Fruit fly (Drosophila melanogaster) whole organism, pupa: ENCODE results near the gene CG4565.

ENCODE experiments used
- CG10348 ChIP-seq: fragments of 200-800 bp; sonication (Bioruptor generic); IDR thresholded peaks from 2 replicates; pipeline ENCODE4 v1.3.6; 2022; ENCODE audit warnings: missing biosample characterization, missing genetic modification characterization
- CG12605 ChIP-seq: fragments of 200-800 bp; sonication (Bioruptor generic); IDR thresholded peaks from 2 replicates; pipeline ENCODE4 v1.3.6; 2022; ENCODE audit warnings: missing biosample characterization, missing genetic modification characterization
- CG13204 ChIP-seq: fragments of 200-800 bp; sonication (Bioruptor generic); optimal IDR thresholded peaks from 2 replicates; lab custom pipeline; 2018; ENCODE audit warnings: missing biosample characterization, mild to moderate bottlenecking, missing genetic modification characterization, moderate library complexity
- CG14655 ChIP-seq: fragments of 200-800 bp; sonication (Bioruptor generic); optimal IDR thresholded peaks from 3 replicates; lab custom pipeline; 2017; ENCODE audit warnings: mild to moderate bottlenecking, missing biosample characterization, missing genetic modification reagents, missing genetic modification characterization
- CG15710 ChIP-seq: fragments of 200-800 bp; sonication (Bioruptor generic); optimal IDR thresholded peaks from 2 replicates; lab custom pipeline; 2018; ENCODE audit warnings: missing biosample characterization, mild to moderate bottlenecking, missing genetic modification characterization, moderate library complexity
- CG17806 ChIP-seq: fragments of 200-800 bp; sonication (Bioruptor generic); optimal IDR thresholded peaks from 2 replicates; lab custom pipeline; 2018; ENCODE audit warnings: missing biosample characterization, mild to moderate bottlenecking, missing genetic modification characterization, moderate library complexity
- CG32121 ChIP-seq: fragments of 200-800 bp; sonication (Bioruptor generic); IDR thresholded peaks from 2 replicates; pipeline ENCODE4 v1.3.6; 2022; ENCODE audit warnings: missing biosample characterization, missing genetic modification characterization
- CG34367 ChIP-seq: fragments of 200-800 bp; sonication (Bioruptor generic); optimal IDR thresholded peaks from 2 replicates; lab custom pipeline; 2018; ENCODE audit warnings: missing biosample characterization, mild to moderate bottlenecking, missing genetic modification characterization
- CG4496 ChIP-seq: fragments of 200-800 bp; sonication (Bioruptor generic); IDR thresholded peaks from 3 replicates; pipeline ENCODE4 v1.3.6; 2022; ENCODE audit warnings: missing biosample characterization, missing genetic modification characterization
- CG8159 ChIP-seq: fragments of 200-800 bp; sonication (Bioruptor generic); optimal IDR thresholded peaks from 3 replicates; lab custom pipeline; 2018; ENCODE audit warnings: missing biosample characterization, mild to moderate bottlenecking, missing genetic modification characterization, moderate library complexity
- CG8301 ChIP-seq: fragments of 200-800 bp; sonication (Bioruptor generic); optimal IDR thresholded peaks from 2 replicates; lab custom pipeline; 2018; ENCODE audit warnings: missing biosample characterization, mild to moderate bottlenecking, missing genetic modification characterization
- CG9948 ChIP-seq: fragments of 200-800 bp; sonication (Bioruptor generic); optimal IDR thresholded peaks from 2 replicates; lab custom pipeline; 2018; ENCODE audit warnings: missing biosample characterization, mild to moderate bottlenecking, missing genetic modification characterization, moderate library complexity
- D1 ChIP-seq: fragments of 200-800 bp; sonication (Bioruptor generic); optimal IDR thresholded peaks from 2 replicates; lab custom pipeline; 2018; ENCODE audit warnings: missing biosample characterization, mild to moderate bottlenecking, missing genetic modification characterization, moderate library complexity
- EcR ChIP-seq: fragments of 200-800 bp; sonication (Bioruptor generic); optimal IDR thresholded peaks from 3 replicates; lab custom pipeline; 2019; ENCODE audit warnings: missing biosample characterization, missing genetic modification characterization, mild to moderate bottlenecking, moderate library complexity, missing genetic modification reagents
- Ets98B ChIP-seq: fragments of 200-800 bp; sonication (Bioruptor generic); IDR thresholded peaks from 2 replicates; pipeline ENCODE4 v1.3.6; 2022; ENCODE audit warnings: missing biosample characterization, missing genetic modification characterization
- Pif1A ChIP-seq: fragments of 200-800 bp; sonication (Bioruptor generic); optimal IDR thresholded peaks from 3 replicates; lab custom pipeline; 2016; ENCODE audit warnings: missing biosample characterization, missing genetic modification characterization
- Pif1B ChIP-seq: fragments of 200-800 bp; sonication (Bioruptor generic); optimal IDR thresholded peaks from 3 replicates; lab custom pipeline; 2016; ENCODE audit warnings: missing biosample characterization, missing genetic modification characterization
- Snoo ChIP-seq: fragments of 200-800 bp; sonication (Bioruptor generic); optimal IDR thresholded peaks from 3 replicates; lab custom pipeline; 2017; ENCODE audit warnings: missing biosample characterization, mild to moderate bottlenecking, missing genetic modification characterization, inconsistent platforms
- fd96Ca ChIP-seq: fragments of 200-800 bp; sonication (Bioruptor generic); IDR thresholded peaks from 3 replicates; pipeline ENCODE4 v1.3.6; 2022; ENCODE audit warnings: missing biosample characterization, missing genetic modification characterization
- gl ChIP-seq: fragments of 200-800 bp; sonication (Bioruptor generic); optimal IDR thresholded peaks from 2 replicates; lab custom pipeline; 2018; ENCODE audit warnings: missing biosample characterization, mild to moderate bottlenecking, missing genetic modification characterization
- rn ChIP-seq: fragments of 200-800 bp; sonication (Bioruptor generic); IDR thresholded peaks from 2 replicates; pipeline ENCODE4 v1.3.6; 2022; ENCODE audit warnings: missing biosample characterization, missing genetic modification characterization

Gene CG4565

DNA sequence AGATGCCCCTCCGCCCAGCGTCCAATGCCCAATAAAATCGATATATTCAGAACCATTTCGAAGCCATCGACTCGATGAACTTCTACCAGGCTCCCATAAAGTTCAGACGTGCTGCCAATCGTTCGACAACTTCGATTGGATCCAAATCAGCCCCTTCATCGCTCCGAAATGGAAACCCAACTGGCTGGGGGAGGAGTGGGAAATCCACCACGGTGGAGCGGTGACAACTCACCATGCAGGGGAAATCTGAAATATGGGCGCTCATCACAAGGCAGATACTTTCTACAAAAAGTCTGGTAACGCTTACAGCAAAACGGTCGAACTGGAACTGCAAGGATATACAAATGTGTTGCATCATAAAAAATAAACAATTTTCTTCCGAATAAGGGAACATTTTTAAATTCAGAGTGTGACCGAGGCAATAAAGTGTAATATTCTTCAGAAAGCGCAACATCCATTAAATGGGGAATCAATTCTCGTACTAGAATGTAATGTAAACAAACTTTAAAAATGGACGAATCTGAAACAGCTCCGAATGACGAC is at the start of gene CG4565:
Gene CG4565 (plus strand): TSS at position 493 of the 543 bp plus-strand sequence.
- TF ChIP-seq CG14655 (no peak), EcR (GFP tag; lab: Kevin White, UChicago) (peak; percentile 13)

DNA sequence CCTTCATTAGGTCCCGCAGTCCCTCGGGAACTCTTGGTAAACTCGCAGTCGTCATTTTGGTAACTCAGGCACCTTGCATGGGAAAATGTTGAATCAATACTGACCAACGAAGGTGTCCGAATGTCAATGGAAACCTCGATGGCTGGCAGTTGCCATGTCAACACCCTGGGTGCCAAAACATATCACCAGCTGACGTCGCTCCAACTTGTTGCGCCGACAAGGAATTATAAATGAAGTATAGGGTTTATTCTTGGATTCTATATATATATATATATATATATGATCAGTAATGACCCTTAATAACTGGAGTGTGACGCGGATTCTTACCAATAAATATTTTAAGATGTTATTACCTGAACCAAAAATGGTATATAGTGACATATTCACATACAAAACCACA is 48.7 kb upstream of the CG4565 start, which contains the start of gene CG14692:
Gene CG14692 (minus strand): TSS at position 101 of the 400 bp plus-strand sequence.
- no peak for TF ChIP-seq Snoo (tag; lab: Kevin White, UChicago)
- no peak for TF ChIP-seq rn (GFP tag; lab: Robert Waterston, UW)
- TF ChIP-seq D1 (tag; lab: Kevin White, UChicago) = no peak
- no peak for TF ChIP-seq CG17806 (tag; lab: Kevin White, UChicago)
- TF ChIP-seq CG8159 (tag; lab: Kevin White, UChicago) = no peak
- no peak for TF ChIP-seq CG4496 (GFP tag; lab: Robert Waterston, UW)

DNA sequence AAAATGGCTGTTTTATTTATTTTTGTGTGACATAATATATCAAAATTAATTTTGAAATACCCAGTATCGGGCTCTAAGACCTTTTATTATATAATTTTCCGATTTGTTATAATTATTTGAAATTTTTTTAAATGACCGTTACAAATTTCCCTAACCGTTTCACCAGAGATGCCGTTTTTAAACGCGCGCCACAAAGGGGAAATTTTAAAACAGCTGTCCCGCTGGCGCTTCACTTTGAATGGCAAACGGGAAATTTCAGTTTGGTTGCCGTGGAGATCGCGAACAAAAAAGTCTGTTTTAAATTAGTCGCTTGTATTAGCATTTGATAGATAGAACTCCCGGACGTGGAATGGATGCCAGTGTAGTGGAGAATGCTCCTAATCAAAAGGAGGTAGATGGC is 37.5 kb upstream of the CG4565 start, which contains the start of the genes CG14693 and TTLL15:
Gene CG14693 (minus strand): TSS at position 16 of the 400 bp plus-strand sequence.
Gene TTLL15 (plus strand): TSS at position 257 of the 400 bp plus-strand sequence.
- peak; percentile 27 for TF ChIP-seq D1 (tag; lab: Kevin White, UChicago)
- TF ChIP-seq Pif1B (GFP tag; lab: Kevin White, UChicago) = no peak
- no peak for TF ChIP-seq Ets98B (GFP tag; lab: Robert Waterston, UW)
- TF ChIP-seq CG34367 (tag; lab: Kevin White, UChicago) = no peak

- TF ChIP-seq Pif1A (peak; percentile 51), CG12605 (GFP tag; lab: Robert Waterston, UW) (peak; percentile 68), CG9948 (tag; lab: Kevin White, UChicago) (no peak), CG32121 (GFP tag; lab: Robert Waterston, UW) (peak; percentile 44; the same call in 1 of the 2 replicates), fd96Ca (GFP tag; lab: Robert Waterston, UW) (peak; percentile 54; the same call in 2 of the 3 replicates), CG8159 (tag; lab: Kevin White, UChicago) (peak; percentile 19), EcR (GFP tag; lab: Kevin White, UChicago) (peak; percentile 75), Ets98B (GFP tag; lab: Robert Waterston, UW) (peak; percentile 72), Pif1B (GFP tag; lab: Kevin White, UChicago) (peak; percentile 54), CG8301 (tag; lab: Kevin White, UChicago) (peak; percentile 7), CG14655 (peak; percentile 7), CG15710 (tag; lab: Kevin White, UChicago) (no peak), CG34367 (tag; lab: Kevin White, UChicago) (no peak), D1 (tag; lab: Kevin White, UChicago) (no peak), gl (tag; lab: Kevin White, UChicago) (no peak), CG17806 (tag; lab: Kevin White, UChicago) (no peak), Snoo (tag; lab: Kevin White, UChicago) (peak; percentile 10), CG10348 (GFP tag; lab: Robert Waterston, UW) (no peak), CG13204 (GFP tag; lab: Kevin White, UChicago) (peak; percentile 25), rn (GFP tag; lab: Robert Waterston, UW) (no peak), CG4496 (GFP tag; lab: Robert Waterston, UW) (peak; percentile 53; the same call in 2 of the 3 replicates)
Measured at dm6 chr3R:10826796-10827524, 25.6 kb upstream of the CG4565 start, which contains the start of gene Cad86C. TSS of gene Cad86C (plus strand) at chr3R:10827079.

dm6 chr3R:10828688-10829087 is 23.8 kb upstream of the CG4565 start:
- TF ChIP-seq Ets98B (GFP tag; lab: Robert Waterston, UW) = no peak
- TF ChIP-seq EcR (GFP tag; lab: Kevin White, UChicago) = no peak
- no peak for TF ChIP-seq CG4496 (GFP tag; lab: Robert Waterston, UW)

- peak; percentile 23 for TF ChIP-seq gl (tag; lab: Kevin White, UChicago)
- no peak for TF ChIP-seq CG13204 (GFP tag; lab: Kevin White, UChicago)
- peak; percentile 14 for TF ChIP-seq Pif1B (GFP tag; lab: Kevin White, UChicago)
- peak; percentile 54 for TF ChIP-seq CG8301 (tag; lab: Kevin White, UChicago)
- no peak for TF ChIP-seq CG10348 (GFP tag; lab: Robert Waterston, UW)
- peak; percentile 72 for TF ChIP-seq CG17806 (tag; lab: Kevin White, UChicago)
- peak; percentile 70 for TF ChIP-seq CG34367 (tag; lab: Kevin White, UChicago)
- no peak for TF ChIP-seq fd96Ca (GFP tag; lab: Robert Waterston, UW)
- TF ChIP-seq CG32121 (GFP tag; lab: Robert Waterston, UW) = no peak
- TF ChIP-seq Pif1A = peak; percentile 42
- no peak for TF ChIP-seq rn (GFP tag; lab: Robert Waterston, UW)
- peak; percentile 74 for TF ChIP-seq CG9948 (tag; lab: Kevin White, UChicago)
- TF ChIP-seq D1 (tag; lab: Kevin White, UChicago) = no peak
- TF ChIP-seq CG8159 (tag; lab: Kevin White, UChicago) = peak; percentile 80
- TF ChIP-seq CG14655 = peak; percentile 67
- no peak for TF ChIP-seq CG12605 (GFP tag; lab: Robert Waterston, UW)
- peak; percentile 77 for TF ChIP-seq CG15710 (tag; lab: Kevin White, UChicago)
- TF ChIP-seq CG4496 (GFP tag; lab: Robert Waterston, UW) = no peak
- TF ChIP-seq, all 21 proteins: peak for 10
Measured at dm6 chr3R:10829746-10830145, 22.8 kb upstream of the CG4565 start.
